Fruit fly (Drosophila melanogaster) whole organism: ENCODE data around the gene Tlk.

Experiments used
- CG8478 ChIP-seq: fragments of >200 bp; optimal IDR thresholded peaks from 2 replicates; lab custom pipeline; 2018; ENCODE audit warnings: inconsistent platforms
- Dll ChIP-seq: fragments of >200 bp; optimal IDR thresholded peaks from 2 replicates; lab custom pipeline; 2017
- usp ChIP-seq: fragments of >200 bp; optimal IDR thresholded peaks from 2 replicates; lab custom pipeline; 2017; ENCODE audit warnings: missing biosample characterization, missing genetic modification characterization, mixed read lengths

dm6 chrX:3710531-3711084 lies 9.2 kb upstream of the Tlk start:
- no peak for TF ChIP-seq CG8478 (lab: Kevin White, UChicago)
- no peak for TF ChIP-seq Dll (lab: Kevin White, UChicago)
- TF ChIP-seq usp: no peak
